Fruit fly (Drosophila melanogaster) whole organism, embryonic: ENCODE data around the gene CG8329.

Experiments used
- CG11398 ChIP-seq: fragments of 200-800 bp; sonication (Bioruptor generic); optimal IDR thresholded peaks from 2 replicates; lab custom pipeline; 2016; ENCODE audit warnings: missing biosample characterization, missing genetic modification characterization
- CG11456 ChIP-seq: fragments of 200-800 bp; sonication (Bioruptor generic); IDR thresholded peaks from 3 replicates; pipeline ENCODE4 v1.3.6; 2022; ENCODE audit warnings: missing biosample characterization, missing genetic modification characterization
- CG12071 ChIP-seq: fragments of 200-800 bp; sonication (Bioruptor generic); optimal IDR thresholded peaks from 3 replicates; lab custom pipeline; 2018; ENCODE audit warnings: missing biosample characterization, mild to moderate bottlenecking, missing genetic modification characterization
- CG12219 ChIP-seq: fragments of 200-800 bp; sonication (Bioruptor generic); optimal IDR thresholded peaks from 3 replicates; lab custom pipeline; 2018; ENCODE audit warnings: missing biosample characterization, mild to moderate bottlenecking, missing genetic modification characterization
- CG13287 ChIP-seq: fragments of 200-800 bp; sonication (Bioruptor generic); IDR thresholded peaks from 2 replicates; pipeline ENCODE4 v1.3.6; 2022; ENCODE audit warnings: missing biosample characterization, missing genetic modification characterization; ENCODE audit not compliant: partially characterized antibody
- CG14050 ChIP-seq: fragments of 200-800 bp; sonication (Bioruptor generic); IDR thresholded peaks from 3 replicates; pipeline ENCODE4 v1.3.6; 2022; ENCODE audit warnings: missing biosample characterization, missing genetic modification characterization
- CG14710 ChIP-seq: fragments of 200-800 bp; sonication (Bioruptor generic); optimal IDR thresholded peaks from 3 replicates; lab custom pipeline; 2019; ENCODE audit warnings: missing biosample characterization, mild to moderate bottlenecking, missing genetic modification characterization, moderate library complexity
- CG1792 ChIP-seq: fragments of 200-800 bp; sonication (Bioruptor generic); optimal IDR thresholded peaks from 2 replicates; lab custom pipeline; 2016; ENCODE audit warnings: missing biosample characterization, missing genetic modification characterization
- CG3065 ChIP-seq: fragments of 200-800 bp; sonication (Bioruptor generic); optimal IDR thresholded peaks from 2 replicates; lab custom pipeline; 2016; ENCODE audit warnings: missing biosample characterization, missing genetic modification characterization
- CG6254 ChIP-seq: fragments of 200-800 bp; sonication (Bioruptor generic); optimal IDR thresholded peaks from 3 replicates; lab custom pipeline; 2017; ENCODE audit warnings: mild to moderate bottlenecking, missing biosample characterization, missing genetic modification reagents, missing genetic modification characterization
- CG7987 ChIP-seq: fragments of 200-800 bp; sonication (Bioruptor generic); optimal IDR thresholded peaks from 2 replicates; lab custom pipeline; 2018; ENCODE audit warnings: missing biosample characterization, mild to moderate bottlenecking, missing genetic modification characterization, moderate library complexity
- CG8290 ChIP-seq, 3 experiments: fragments of 200-800 bp; sonication (Bioruptor generic); optimal IDR thresholded peaks; 2 replicates each; lab custom pipeline; 2016 to 2019; ENCODE audit warnings: missing biosample characterization in 3 of 3, missing genetic modification characterization in 3 of 3, mild to moderate bottlenecking in 2 of 3, moderate library complexity in 1 of 3
- CG8388 ChIP-seq: fragments of 200-800 bp; sonication (Bioruptor generic); optimal IDR thresholded peaks from 2 replicates; lab custom pipeline; 2019; ENCODE audit warnings: missing biosample characterization, mild to moderate bottlenecking, missing genetic modification characterization, moderate library complexity
- CG8924 ChIP-seq: fragments of 200-800 bp; optimal IDR thresholded peaks from 3 replicates; lab custom pipeline; 2019; ENCODE audit warnings: missing biosample characterization, mild to moderate bottlenecking, missing genetic modification characterization, moderate library complexity
- Doc2 ChIP-seq: fragments of 200-800 bp; sonication (Bioruptor generic); IDR thresholded peaks from 2 replicates; pipeline ENCODE4 v1.3.6; 2022; ENCODE audit warnings: missing biosample characterization, missing genetic modification characterization
- Fer3 ChIP-seq: fragments of 200-800 bp; sonication (Bioruptor generic); optimal IDR thresholded peaks from 2 replicates; lab custom pipeline; 2018; ENCODE audit warnings: missing biosample characterization, mild to moderate bottlenecking, missing genetic modification characterization, moderate library complexity
- Gug ChIP-seq: fragments of 200-800 bp; sonication (Bioruptor generic); IDR thresholded peaks from 4 replicates; pipeline ENCODE4 v1.3.6; 2022; ENCODE audit warnings: missing biosample characterization, missing genetic modification characterization
- HLH3B ChIP-seq: fragments of 200-800 bp; sonication (Bioruptor generic); IDR thresholded peaks from 2 replicates; pipeline ENCODE4 v1.3.6; 2022; ENCODE audit warnings: missing biosample characterization, missing genetic modification characterization
- HLHmδ ChIP-seq: fragments of 200-800 bp; sonication (Bioruptor generic); optimal IDR thresholded peaks from 2 replicates; lab custom pipeline; 2018; ENCODE audit warnings: missing biosample characterization, mild to moderate bottlenecking, missing genetic modification characterization, moderate library complexity
- Hmr ChIP-seq: fragments of 200-800 bp; sonication (Bioruptor generic); optimal IDR thresholded peaks from 3 replicates; lab custom pipeline; 2017; ENCODE audit warnings: mild to moderate bottlenecking, missing biosample characterization, missing genetic modification reagents, missing genetic modification characterization
- Jarid2 ChIP-seq: fragments of 200-800 bp; sonication (Bioruptor generic); optimal IDR thresholded peaks from 3 replicates; lab custom pipeline; 2017; ENCODE audit warnings: mild to moderate bottlenecking, missing biosample characterization, missing genetic modification reagents, missing genetic modification characterization
- Max ChIP-seq: fragments of 200-800 bp; sonication (Bioruptor generic); optimal IDR thresholded peaks from 2 replicates; lab custom pipeline; 2016; ENCODE audit warnings: missing biosample characterization, mild to moderate bottlenecking, missing genetic modification characterization
- NfI ChIP-seq: fragments of 200-800 bp; sonication (Bioruptor generic); optimal IDR thresholded peaks from 3 replicates; lab custom pipeline; 2018; ENCODE audit warnings: missing biosample characterization, mild to moderate bottlenecking, missing genetic modification characterization, moderate library complexity
- Taf1 ChIP-seq: fragments of 200-800 bp; sonication (Bioruptor generic); IDR thresholded peaks from 2 replicates; pipeline ENCODE4 v1.3.6; 2022; ENCODE audit warnings: missing biosample characterization, missing genetic modification characterization
- ara ChIP-seq: fragments of 200-800 bp; sonication (Bioruptor generic); IDR thresholded peaks from 2 replicates; pipeline ENCODE4 v1.3.6; 2022; ENCODE audit warnings: missing biosample characterization, missing genetic modification characterization
- caup ChIP-seq: fragments of 200-800 bp; sonication (Bioruptor generic); optimal IDR thresholded peaks from 3 replicates; lab custom pipeline; 2017; ENCODE audit warnings: missing biosample characterization, mild to moderate bottlenecking, missing genetic modification characterization, moderate library complexity; ENCODE audit not compliant: severe bottlenecking
- ci ChIP-seq: fragments of 200-800 bp; sonication (Bioruptor generic); IDR thresholded peaks from 3 replicates; pipeline ENCODE4 v1.3.6; 2022; ENCODE audit warnings: missing biosample characterization, missing genetic modification characterization
- corto ChIP-seq: fragments of 200-800 bp; sonication (Bioruptor generic); optimal IDR thresholded peaks from 2 replicates; lab custom pipeline; 2016; ENCODE audit warnings: missing biosample characterization, mild to moderate bottlenecking, missing genetic modification characterization, moderate library complexity
- dmrt11E ChIP-seq: fragments of 200-800 bp; sonication (Bioruptor generic); optimal IDR thresholded peaks from 3 replicates; lab custom pipeline; 2018; ENCODE audit warnings: missing biosample characterization, mild to moderate bottlenecking, missing genetic modification characterization, moderate library complexity
- dmrt99B ChIP-seq: fragments of 200-800 bp; sonication (Bioruptor generic); optimal IDR thresholded peaks from 2 replicates; lab custom pipeline; 2018; ENCODE audit warnings: missing biosample characterization, mild to moderate bottlenecking, missing genetic modification characterization, moderate library complexity
- fu2 ChIP-seq: fragments of 200-800 bp; sonication (Bioruptor generic); optimal IDR thresholded peaks from 2 replicates; lab custom pipeline; 2016; ENCODE audit warnings: missing biosample characterization, missing genetic modification characterization
- her ChIP-seq: fragments of 200-800 bp; sonication (Bioruptor generic); optimal IDR thresholded peaks from 2 replicates; lab custom pipeline; 2016; ENCODE audit warnings: missing biosample characterization, missing genetic modification characterization
- hkb ChIP-seq, 2 experiments: fragments of 200-800 bp in 1 of 2; fragments of >200 bp in 1 of 2; sonication (Bioruptor generic) in 1 of 2; IDR thresholded peaks in 1 of 2; optimal IDR thresholded peaks in 1 of 2; 2 replicates each; pipeline versions ENCODE4 v1.3.6 to Lab custom; 2017 to 2022; ENCODE audit warnings: missing biosample characterization in 1 of 2, missing genetic modification characterization in 1 of 2
- insv ChIP-seq, 2 experiments: fragments of 200-800 bp; sonication (Bioruptor generic); optimal IDR thresholded peaks; 3 replicates each; lab custom pipeline; 2016 to 2018; ENCODE audit warnings: missing biosample characterization in 2 of 2, missing genetic modification characterization in 2 of 2
- klu ChIP-seq: fragments of 200-800 bp; sonication (Bioruptor generic); IDR thresholded peaks from 2 replicates; pipeline ENCODE4 v1.3.6; 2022; ENCODE audit warnings: missing biosample characterization, missing genetic modification characterization
- kni ChIP-seq: fragments of 200-800 bp; sonication (Bioruptor generic); optimal IDR thresholded peaks from 3 replicates; lab custom pipeline; 2017; ENCODE audit warnings: mild to moderate bottlenecking, missing biosample characterization, missing genetic modification reagents, missing genetic modification characterization
- mirr ChIP-seq: fragments of 200-800 bp; sonication (Bioruptor generic); optimal IDR thresholded peaks from 3 replicates; lab custom pipeline; 2018; ENCODE audit warnings: missing biosample characterization, mild to moderate bottlenecking, missing genetic modification characterization
- nom ChIP-seq: fragments of 200-800 bp; sonication (Bioruptor generic); optimal IDR thresholded peaks from 2 replicates; lab custom pipeline; 2017; ENCODE audit warnings: missing biosample characterization, missing genetic modification characterization, mild to moderate bottlenecking, moderate library complexity, missing genetic modification reagents
- odd ChIP-seq: fragments of 200-800 bp; sonication (Bioruptor generic); optimal IDR thresholded peaks from 2 replicates; lab custom pipeline; 2017; ENCODE audit warnings: missing biosample characterization, mild to moderate bottlenecking, missing genetic modification characterization
- org-1 ChIP-seq: fragments of 200-800 bp; sonication (Bioruptor generic); optimal IDR thresholded peaks from 2 replicates; lab custom pipeline; 2017; ENCODE audit warnings: missing biosample characterization, missing genetic modification characterization
- otp ChIP-seq: fragments of 200-800 bp; sonication (Bioruptor generic); IDR thresholded peaks from 3 replicates; pipeline ENCODE4, ENCODE4 v1.3.6; 2022; ENCODE audit warnings: missing biosample characterization, missing genetic modification characterization
- pnt ChIP-seq: fragments of 200-800 bp; sonication (Bioruptor generic); optimal IDR thresholded peaks from 3 replicates; lab custom pipeline; 2016; ENCODE audit warnings: missing biosample characterization, missing genetic modification characterization
- repo ChIP-seq: fragments of 200-800 bp; sonication (Bioruptor generic); optimal IDR thresholded peaks from 2 replicates; lab custom pipeline; 2016; ENCODE audit warnings: missing biosample characterization, missing genetic modification characterization
- row ChIP-seq: fragments of 200-800 bp; sonication (Bioruptor generic); IDR thresholded peaks from 3 replicates; pipeline ENCODE4 v1.3.6; 2022; ENCODE audit warnings: missing biosample characterization, missing genetic modification characterization
- tio ChIP-seq: fragments of 200-800 bp; sonication (Bioruptor generic); optimal IDR thresholded peaks from 2 replicates; lab custom pipeline; 2017; ENCODE audit warnings: missing biosample characterization, missing genetic modification characterization, inconsistent platforms
- tup ChIP-seq: fragments of 200-800 bp; sonication (Bioruptor generic); optimal IDR thresholded peaks from 2 replicates; lab custom pipeline; 2016; ENCODE audit warnings: missing biosample characterization, mild to moderate bottlenecking, missing genetic modification characterization, moderate library complexity
- zfh1 ChIP-seq: fragments of 200-800 bp; sonication (Bioruptor generic); IDR thresholded peaks from 3 replicates; pipeline ENCODE4 v1.3.6; 2022; ENCODE audit warnings: missing biosample characterization, missing genetic modification characterization

The CG8329 gene

DNA sequence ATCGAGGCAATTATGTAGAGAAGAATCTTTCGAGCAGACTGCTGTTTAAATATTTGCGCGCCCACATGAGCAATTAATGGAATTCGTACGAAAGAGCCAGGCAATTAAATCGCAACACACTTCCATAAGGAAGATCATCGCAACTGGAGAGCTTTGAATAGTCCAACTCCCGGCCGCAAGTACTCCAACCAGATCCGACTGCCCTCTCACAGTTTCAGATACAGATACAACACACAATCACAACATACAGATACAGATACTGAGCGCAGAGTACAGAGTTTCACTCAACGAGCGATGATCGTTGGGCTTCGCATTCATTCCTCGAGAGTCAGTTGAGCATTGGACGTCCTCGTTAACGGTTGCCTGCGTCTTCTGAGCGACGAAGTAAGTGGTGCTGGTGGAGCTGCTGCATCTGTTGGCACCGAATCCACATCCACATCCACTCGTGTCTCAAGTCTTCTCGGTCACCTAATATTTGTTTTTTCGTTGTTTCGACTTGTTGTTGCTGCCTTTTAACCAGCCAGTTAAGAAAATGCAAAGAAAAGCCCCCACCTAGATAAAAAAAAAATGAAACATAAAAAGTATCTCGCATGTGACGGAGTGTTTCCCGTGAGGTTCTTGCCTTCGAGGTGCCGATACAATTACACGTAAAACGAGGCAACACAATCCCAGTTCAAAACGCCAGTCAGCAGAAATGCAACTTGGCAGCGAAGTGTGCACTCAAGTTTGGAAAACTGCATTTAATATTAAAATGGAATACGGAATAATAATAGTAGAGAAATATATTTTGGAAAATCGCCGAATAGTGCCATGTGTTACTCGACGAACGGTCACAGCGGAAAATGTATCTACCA, 23.1 kb upstream of the CG8329 start, which contains the start of gene LanB2 (continued):
- TF ChIP-seq Gug (GFP tag; lab: Robert Waterston, UW), result no peak
- TF ChIP-seq Max, result no peak
- TF ChIP-seq otp, result no peak
- TF ChIP-seq CG6254, result no peak
- TF ChIP-seq pnt (GFP tag; lab: Kevin White, UChicago), result no peak
- no peak for TF ChIP-seq tup (GFP tag; lab: Kevin White, UChicago)
- peak; percentile 17 for TF ChIP-seq org-1
- no peak for TF ChIP-seq CG3065 (GFP tag; lab: Kevin White, UChicago)
- TF ChIP-seq CG11398 (GFP tag; lab: Kevin White, UChicago), result peak; percentile 21
- no peak for TF ChIP-seq CG12219 (GFP tag; lab: Kevin White, UChicago)
- TF ChIP-seq CG12071 (GFP tag; lab: Kevin White, UChicago), result peak; percentile 54
- peak; percentile 11 for TF ChIP-seq CG14710
- TF ChIP-seq kni (GFP tag; lab: Kevin White, UChicago), result peak; percentile 80
- TF ChIP-seq fu2, result no peak
- peak; percentile 43 for TF ChIP-seq mirr
- TF ChIP-seq CG1792 (GFP tag; lab: Kevin White, UChicago), result no peak
- peak; percentile 79 for TF ChIP-seq nom (GFP tag; lab: Kevin White, UChicago)
- TF ChIP-seq ci (GFP tag; lab: Robert Waterston, UW), result peak; percentile 52; the same call in 1 of the 3 replicates
- TF ChIP-seq CG11456 (GFP tag; lab: Robert Waterston, UW), result no peak
- TF ChIP-seq Hmr (GFP tag; lab: Kevin White, UChicago), result peak; percentile 39
- TF ChIP-seq CG8924 (tag; lab: Kevin White, UChicago), result peak; percentile 18
- no peak for TF ChIP-seq NfI (GFP tag; lab: Kevin White, UChicago)
- TF ChIP-seq repo, result no peak
- no peak for TF ChIP-seq dmrt99B (tag; lab: Kevin White, UChicago)
- TF ChIP-seq ara, result 0 out of 2 replicates have a peak, but pooled peaks have one; percentile 29
- no peak for TF ChIP-seq corto (GFP tag; lab: Kevin White, UChicago)
- 0 out of 3 replicates have a peak, but pooled peaks have one; percentile 52 for TF ChIP-seq zfh1 (GFP tag; lab: Robert Waterston, UW)
- no peak for TF ChIP-seq dmrt11E (tag; lab: Kevin White, UChicago)
- TF ChIP-seq Taf1, result no peak
- no peak for TF ChIP-seq hkb (optimal IDR thresholded peaks at IDR 0.05; lab: Kevin White, UChicago)
- peak; percentile 38; the same call in 1 of the 2 replicates for TF ChIP-seq hkb (GFP tag; IDR thresholded peaks at IDR 0.05; lab: Robert Waterston, UW)
- TF ChIP-seq klu (GFP tag; lab: Robert Waterston, UW), result no peak
- TF ChIP-seq CG7987 (GFP tag; lab: Kevin White, UChicago), result peak; percentile 16
- TF ChIP-seq caup (GFP tag; lab: Kevin White, UChicago), result peak; percentile 28
- peak; percentile 39; the same call in 1 of the 2 replicates for TF ChIP-seq CG13287 (GFP tag; lab: Robert Waterston, UW)
- TF ChIP-seq Fer3 (tag; lab: Kevin White, UChicago), result peak; percentile 5
- TF ChIP-seq Jarid2, result peak; percentile 83
- TF ChIP-seq HLH3B (GFP tag; lab: Robert Waterston, UW), result no peak; the same call in 1 of the 2 replicates
- TF ChIP-seq CG8388 (GFP tag; lab: Kevin White, UChicago), result no peak
- no peak for TF ChIP-seq CG14050 (GFP tag; lab: Robert Waterston, UW)
- TF ChIP-seq row (GFP tag; lab: Robert Waterston, UW), result no peak
- TF ChIP-seq Doc2, result no peak
- TF ChIP-seq CG8290 (GFP tag; optimal IDR thresholded peaks at IDR 0.05; lab: Kevin White, UChicago), result no peak
- TF ChIP-seq CG8290 (tag; optimal IDR thresholded peaks at IDR 0.05; lab: Kevin White, UChicago), result no peak
- peak; percentile 67 for TF ChIP-seq HLHmδ (GFP tag; lab: Kevin White, UChicago)
- no peak for TF ChIP-seq tio (GFP tag; lab: Kevin White, UChicago)
- no peak for TF ChIP-seq her (GFP tag; lab: Kevin White, UChicago)
- TF ChIP-seq odd (GFP tag; lab: Kevin White, UChicago), result peak; percentile 35
- TF ChIP-seq insv (GFP tag; optimal IDR thresholded peaks at IDR 0.05; lab: Kevin White, UChicago), result peak in 1 of 2 experiments; percentile 87
